Worm (Caenorhabditis elegans): ENCODE measurements around the gene picd-1.

DNA sequence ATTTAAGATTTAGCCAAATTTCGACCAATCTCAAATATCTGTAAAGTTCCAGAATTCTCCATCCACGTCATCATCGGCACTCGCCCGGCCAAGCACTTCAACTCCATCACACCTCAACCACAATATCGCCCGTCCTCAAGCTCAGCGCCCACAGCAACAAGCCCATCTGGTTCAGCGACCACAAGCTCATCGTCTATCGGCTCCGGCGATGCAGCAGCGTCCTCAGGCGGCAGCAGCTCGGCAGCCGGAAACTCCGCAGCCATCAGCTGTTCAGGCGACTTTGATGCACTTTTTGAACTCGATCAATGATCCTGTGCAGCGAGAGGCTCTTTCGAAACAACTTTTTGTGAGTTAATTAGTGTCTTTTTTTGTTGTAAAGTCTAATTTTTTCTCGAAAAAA is 12.7 kb downstream of the picd-1 start:
- TF ChIP-seq attf-5 (GFP tag; optimal IDR thresholded peaks at IDR 0.05) = no peak
- TF ChIP-seq dox-1 (GFP tag; IDR thresholded peaks at IDR 0.05) = no peak
- no peak for TF ChIP-seq unc-62 (GFP tag; optimal IDR thresholded peaks at IDR 0.05)
- no peak for TF ChIP-seq snpc-4 (GFP tag; optimal IDR thresholded peaks at IDR 0.05)
- no peak for TF ChIP-seq snpc-4 (tag; optimal IDR thresholded peaks at IDR 0.05)
- no peak for TF ChIP-seq ama-1 (optimal IDR thresholded peaks at IDR 0.05)
- no peak for TF ChIP-seq ama-1 (GFP tag; optimal IDR thresholded peaks at IDR 0.05)
